Worm (Caenorhabditis elegans) whole organism, early embryonic: Measurements from ENCODE around the gene srx-102.

ENCODE experiments used
- ama-1 ChIP-seq: fragments of 150-350 bp; optimal IDR thresholded peaks from 2 replicates; lab custom pipeline; 2014
- ets-7 ChIP-seq: sonication (generic microtip); optimal IDR thresholded peaks from 2 replicates; lab custom pipeline; 2016; ENCODE audit warnings: missing genotype, missing genetic modification characterization, missing compliant biosample characterization
- sea-1 ChIP-seq: fragments of 200-800 bp; sonication (Bioruptor generic); conservative IDR thresholded peaks from 2 replicates; pipeline ENCODE4 v1.3.6; 2022; ENCODE audit warnings: missing genetic modification characterization, missing compliant biosample characterization

ce11 chrII:3655378-3655777, 39.2 kb downstream of the srx-102 start, which contains the start of gene F19B10.5:
- TF ChIP-seq ets-7 (no peak), ama-1 (lab: Kevin White, UChicago) (no peak), sea-1 (no peak)
